Fruit fly (Drosophila melanogaster): Measurements from ENCODE around the gene pon.

The pon gene

DNA sequence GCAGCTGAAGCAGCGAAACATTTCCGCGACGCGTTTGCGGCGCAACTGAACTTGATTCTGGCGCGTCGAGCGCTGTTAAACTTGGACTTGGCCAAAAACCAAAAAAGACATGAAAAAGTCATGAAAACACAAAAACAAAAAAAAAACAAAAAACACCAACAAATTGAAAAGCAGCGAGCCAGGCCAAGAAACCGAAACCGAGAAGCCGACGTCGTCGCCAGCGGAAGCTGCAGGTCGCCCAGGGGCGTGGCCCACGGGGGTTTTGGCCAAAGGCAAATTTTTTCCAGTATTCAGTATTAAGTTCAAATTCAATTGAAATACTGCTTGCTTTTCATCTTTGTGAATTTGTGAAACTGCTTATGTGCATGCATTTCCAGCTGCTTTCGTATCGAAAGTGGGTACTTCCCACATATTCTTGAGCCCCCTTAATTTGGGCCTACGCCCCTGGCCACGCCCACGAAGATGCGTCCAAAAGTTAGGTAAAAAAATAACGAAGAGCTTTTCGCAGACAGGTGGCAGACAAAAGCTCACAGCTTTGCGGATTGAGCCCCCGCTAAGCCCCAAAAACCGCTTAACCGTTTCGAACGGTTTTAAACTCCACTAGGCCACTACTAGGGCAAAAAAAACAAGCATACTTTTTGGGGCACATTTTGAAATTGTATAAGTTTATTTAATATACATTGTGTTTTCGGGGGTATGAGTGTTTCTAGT, 30.7 kb downstream of the pon start, which contains the start of gene CG3009 (continued):
- peak; percentile 90 to 94 for TF ChIP-seq salr (GFP tag; optimal IDR thresholded peaks at IDR 0.05)
- peak; percentile 96 for TF ChIP-seq CG11762 (GFP tag; optimal IDR thresholded peaks at IDR 0.05; ENCODE audit: insufficient read depth)
- TF ChIP-seq CG8632 (GFP tag; optimal IDR thresholded peaks at IDR 0.05): peak; percentile 97
- peak; percentile 96 for TF ChIP-seq CG4318 (GFP tag; optimal IDR thresholded peaks at IDR 0.05)
- peak; percentile 99 for TF ChIP-seq esn (GFP tag; optimal IDR thresholded peaks at IDR 0.05)
- TF ChIP-seq topi (GFP tag; optimal IDR thresholded peaks at IDR 0.05): peak; percentile 99
- TF ChIP-seq CG10669 (GFP tag; optimal IDR thresholded peaks at IDR 0.05): peak; percentile 96
- TF ChIP-seq CG6854 (GFP tag; optimal IDR thresholded peaks at IDR 0.05): peak; percentile 96
- TF ChIP-seq Hr39 (GFP tag; optimal IDR thresholded peaks at IDR 0.05): peak; percentile 98

dm6 chrX:4669438-4669837, 33.3 kb downstream of the pon start:
- TF ChIP-seq CG16779 (tag; optimal IDR thresholded peaks at IDR 0.05) (no peak), dsx (GFP tag; optimal IDR thresholded peaks at IDR 0.05; ENCODE audit: poor library complexity, severe bottlenecking) (no peak), Gug (GFP tag; IDR thresholded peaks at IDR 0.05) (no peak), svp (GFP tag) (no peak), spab (GFP tag; optimal IDR thresholded peaks at IDR 0.05) (no peak), net (GFP tag; optimal IDR thresholded peaks at IDR 0.05) (no peak), dac (GFP tag; optimal IDR thresholded peaks at IDR 0.05) (no peak), CG11762 (GFP tag; optimal IDR thresholded peaks at IDR 0.05; ENCODE audit: insufficient read depth) (no peak), pdm3 (GFP tag; optimal IDR thresholded peaks at IDR 0.05) (no peak), CG11294 (GFP tag; IDR thresholded peaks at IDR 0.05) (no peak), CG1621 (tag; optimal IDR thresholded peaks at IDR 0.05) (no peak), Hr4 (GFP tag; optimal IDR thresholded peaks at IDR 0.05) (no peak), CG10631 (GFP tag; optimal IDR thresholded peaks at IDR 0.05) (no peak), CG8119 (GFP tag; IDR thresholded peaks at IDR 0.05) (peak; percentile 41; the same call in 1 of the 3 replicates), CG15336 (GFP tag; IDR thresholded peaks at IDR 0.05) (0 out of 2 replicates have a peak, but pooled peaks have one; percentile 36), CG6163 (GFP tag; IDR thresholded peaks at IDR 0.05) (no peak), Smox (GFP tag; optimal IDR thresholded peaks at IDR 0.05) (no peak), acj6 (GFP tag; optimal IDR thresholded peaks at IDR 0.05) (no peak), lz (GFP tag; optimal IDR thresholded peaks at IDR 0.05) (no peak), fd85E (GFP tag; optimal IDR thresholded peaks at IDR 0.05) (no peak), fkh (GFP tag; optimal IDR thresholded peaks at IDR 0.05) (peak; percentile 1), CG11902 (GFP tag; optimal IDR thresholded peaks at IDR 0.05) (no peak), eg (GFP tag; IDR thresholded peaks at IDR 0.05) (0 out of 3 replicates have a peak, but pooled peaks have one; percentile 38), CG6808 (GFP tag; optimal IDR thresholded peaks at IDR 0.05) (no peak), Hr39 (GFP tag; optimal IDR thresholded peaks at IDR 0.05) (no peak), Sox102F (GFP tag; optimal IDR thresholded peaks at IDR 0.05) (no peak), CG32006 (GFP tag; optimal IDR thresholded peaks at IDR 0.05) (peak; percentile 10), Ets96B (tag; optimal IDR thresholded peaks at IDR 0.05) (no peak), OdsH (GFP tag; optimal IDR thresholded peaks at IDR 0.05) (no peak)

- TF ChIP-seq CG6854 (GFP tag; optimal IDR thresholded peaks at IDR 0.05) (no peak), Smox (GFP tag; optimal IDR thresholded peaks at IDR 0.05) (no peak), Sox14 (GFP tag; optimal IDR thresholded peaks at IDR 0.05) (no peak), CG6808 (GFP tag; optimal IDR thresholded peaks at IDR 0.05) (peak; percentile 53), acj6 (GFP tag; optimal IDR thresholded peaks at IDR 0.05) (no peak), fd85E (GFP tag; optimal IDR thresholded peaks at IDR 0.05) (no peak), CG9139 (GFP tag; optimal IDR thresholded peaks at IDR 0.05) (peak; percentile 42), CG34406 (GFP tag; optimal IDR thresholded peaks at IDR 0.05) (no peak), Hr4 (GFP tag; optimal IDR thresholded peaks at IDR 0.05) (no peak), Met (GFP tag; optimal IDR thresholded peaks at IDR 0.05) (no peak), Eip78C (GFP tag) (peak; percentile 23), CG15336 (GFP tag; IDR thresholded peaks at IDR 0.05) (no peak), CG32006 (GFP tag; optimal IDR thresholded peaks at IDR 0.05) (no peak), esn (GFP tag; optimal IDR thresholded peaks at IDR 0.05) (no peak), CG6792 (GFP tag; optimal IDR thresholded peaks at IDR 0.05) (no peak), fd59A (GFP tag; optimal IDR thresholded peaks at IDR 0.05) (no peak), net (GFP tag; optimal IDR thresholded peaks at IDR 0.05) (no peak), lz (GFP tag; optimal IDR thresholded peaks at IDR 0.05) (no peak), Ets96B (tag; optimal IDR thresholded peaks at IDR 0.05) (no peak), svp (GFP tag) (no peak), CG16779 (tag; optimal IDR thresholded peaks at IDR 0.05) (no peak), dac (GFP tag; optimal IDR thresholded peaks at IDR 0.05) (no peak), CG8319 (GFP tag; optimal IDR thresholded peaks at IDR 0.05) (no peak), ss (GFP tag; optimal IDR thresholded peaks at IDR 0.05) (peak; percentile 11 to 65), Lpt (GFP tag; optimal IDR thresholded peaks at IDR 0.05) (no peak)
Observed at dm6 chrX:4671194-4671626, 35.1 kb downstream of the pon start.

Measured in whole organism, prepupa.